Worm (Caenorhabditis elegans) whole organism, midembryonic: Measurements from ENCODE around the gene R04E5.7.
A peak's percentile ranks its signal among the peaks of the same experiment; 100 is the strongest.

Experiments
- T22C8.4 ChIP-seq: fragments of 200-800 bp; sonication (Bioruptor generic); IDR thresholded peaks from 2 replicates; pipeline ENCODE4 v1.3.6; 2022; ENCODE audit warnings: missing genetic modification characterization, missing compliant biosample characterization
- cog-1 ChIP-seq: sonication (generic microtip); optimal IDR thresholded peaks from 2 replicates; lab custom pipeline; 2016; ENCODE audit warnings: missing genetic modification characterization, missing compliant biosample characterization
- flt-1 ChIP-seq: fragments of 200-800 bp; sonication (Bioruptor generic); IDR thresholded peaks from 2 replicates; pipeline ENCODE4 v1.3.6; 2022; ENCODE audit warnings: missing genetic modification characterization, missing compliant biosample characterization
- klf-2 ChIP-seq: fragments of 200-800 bp; sonication (Bioruptor generic); conservative IDR thresholded peaks from 2 replicates; pipeline ENCODE4 v1.3.6; 2022; ENCODE audit warnings: missing genetic modification reagents, missing genetic modification characterization, missing compliant biosample characterization
- med-1 ChIP-seq: sonication (generic microtip); optimal IDR thresholded peaks from 2 replicates; lab custom pipeline; 2017; ENCODE audit warnings: missing genetic modification characterization, mild to moderate bottlenecking, missing compliant biosample characterization, antibody characterized with exemption, missing genetic modification reagents; ENCODE audit not compliant: insufficient read depth
- ref-1 ChIP-seq: fragments of 200-800 bp; sonication (Bioruptor generic); conservative IDR thresholded peaks from 2 replicates; pipeline ENCODE4 v1.3.6; 2022; ENCODE audit warnings: missing genetic modification reagents, missing genetic modification characterization, missing compliant biosample characterization
- tab-1 ChIP-seq: fragments of 200-800 bp; sonication (Bioruptor generic); IDR thresholded peaks from 2 replicates; pipeline ENCODE4 v1.3.6; 2022; ENCODE audit warnings: missing genetic modification characterization, missing compliant biosample characterization
- ztf-23 ChIP-seq: fragments of 200-800 bp; sonication (Bioruptor generic); IDR thresholded peaks from 2 replicates; pipeline ENCODE4 v1.3.6; 2022; ENCODE audit warnings: missing genetic modification reagents, missing genetic modification characterization, missing compliant biosample characterization
- ztf-29 ChIP-seq: fragments of 200-800 bp; sonication (Bioruptor generic); IDR thresholded peaks from 2 replicates; pipeline ENCODE4 v1.3.6; 2022; ENCODE audit warnings: missing genetic modification reagents, missing genetic modification characterization, missing compliant biosample characterization

R04E5.7 gene

ce11 chrX:8820643-8821042 lies 23.6 kb upstream of the R04E5.7 start:
- no peak for TF ChIP-seq T22C8.4
- no peak for TF ChIP-seq cog-1
- no peak for TF ChIP-seq ztf-29 (GFP tag; lab: Robert Waterston, UW)

DNA sequence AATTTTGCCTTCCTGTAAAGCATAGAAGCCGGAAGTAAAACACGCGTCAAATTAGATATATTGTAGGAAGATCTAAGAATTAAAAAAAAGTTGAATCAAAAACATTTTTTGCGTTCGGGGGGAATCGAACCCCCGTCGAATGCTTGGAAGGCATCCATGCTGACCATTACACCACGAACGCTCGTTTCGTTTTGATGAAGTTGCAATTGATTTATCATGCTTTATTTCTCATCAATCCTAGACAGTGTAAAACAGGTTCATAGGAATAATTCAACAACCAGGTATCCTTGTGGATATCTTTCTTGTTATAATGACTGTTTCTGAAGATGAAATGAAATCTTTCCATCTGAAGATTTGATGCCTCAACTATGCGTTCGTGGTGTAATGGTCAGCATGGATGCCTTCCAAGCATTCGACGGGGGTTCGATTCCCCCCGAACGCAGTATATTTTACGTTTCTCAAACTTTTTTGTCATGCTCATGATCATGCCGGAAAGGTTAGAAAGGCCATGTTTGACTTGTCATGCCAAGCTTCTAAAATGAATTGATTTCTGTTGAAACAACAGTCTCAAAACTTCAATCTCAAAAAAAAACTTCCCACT lies 22.9 kb upstream of the R04E5.7 start:
- TF ChIP-seq ztf-29 (GFP tag; lab: Robert Waterston, UW) (no peak), tab-1 (GFP tag; lab: Robert Waterston, UW) (no peak), ztf-23 (GFP tag; lab: Robert Waterston, UW) (no peak), cog-1 (no peak), T22C8.4 (no peak), ref-1 (GFP tag; lab: Robert Waterston, UW) (no peak), klf-2 (no peak), med-1 (no peak), flt-1 (GFP tag; lab: Robert Waterston, UW) (no peak)

ce11 chrX:8818438-8818837 lies 21.4 kb upstream of the R04E5.7 start:
- peak; percentile 8; the same call in 1 of the 2 replicates for TF ChIP-seq T22C8.4

ce11 chrX:8817929-8818328 lies 20.9 kb upstream of the R04E5.7 start:
- TF ChIP-seq klf-2 = peak; percentile 65; the same call in 1 of the 2 replicates
- peak; percentile 69; the same call in 1 of the 2 replicates for TF ChIP-seq ztf-23 (GFP tag; lab: Robert Waterston, UW)
- peak; percentile 80 for TF ChIP-seq tab-1 (GFP tag; lab: Robert Waterston, UW)
- no peak for TF ChIP-seq med-1
- no peak for TF ChIP-seq cog-1
- TF ChIP-seq ref-1 (GFP tag; lab: Robert Waterston, UW) = peak; percentile 48; the same call in 1 of the 2 replicates
- no peak for TF ChIP-seq ztf-29 (GFP tag; lab: Robert Waterston, UW)
- peak; percentile 89 for TF ChIP-seq flt-1 (GFP tag; lab: Robert Waterston, UW)
- TF ChIP-seq T22C8.4 = peak; percentile 51

DNA sequence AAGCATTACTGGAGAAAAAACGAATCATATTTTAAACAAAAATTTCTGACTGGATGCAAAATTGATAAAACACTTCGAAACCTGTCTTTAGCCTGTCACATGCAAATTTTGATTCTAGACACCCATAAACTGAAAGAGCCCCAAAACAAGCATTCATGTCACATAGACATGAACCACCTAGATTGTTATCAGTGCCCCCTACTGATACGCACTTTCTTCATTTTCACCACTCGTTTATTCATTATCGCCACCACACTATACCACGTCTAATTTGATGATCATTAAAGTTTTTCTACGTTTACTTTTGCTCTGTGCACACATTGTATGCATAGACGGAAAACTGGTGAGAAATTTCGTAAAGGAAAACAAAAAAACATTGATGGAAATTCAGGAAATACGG lies 14.9 kb upstream of the R04E5.7 start, which contains the start of gene cnnm-2:
cnnm-2 (plus strand) TSS at position 190 of the 400 bp plus-strand sequence.
- TF ChIP-seq ztf-23 (GFP tag; lab: Robert Waterston, UW) = no peak
- no peak for TF ChIP-seq med-1
- TF ChIP-seq klf-2 = no peak
- no peak for TF ChIP-seq ztf-29 (GFP tag; lab: Robert Waterston, UW)
- no peak for TF ChIP-seq flt-1 (GFP tag; lab: Robert Waterston, UW)
- TF ChIP-seq ref-1 (GFP tag; lab: Robert Waterston, UW) = no peak
- no peak for TF ChIP-seq tab-1 (GFP tag; lab: Robert Waterston, UW)
- TF ChIP-seq T22C8.4 = no peak
- TF ChIP-seq cog-1 = no peak

DNA sequence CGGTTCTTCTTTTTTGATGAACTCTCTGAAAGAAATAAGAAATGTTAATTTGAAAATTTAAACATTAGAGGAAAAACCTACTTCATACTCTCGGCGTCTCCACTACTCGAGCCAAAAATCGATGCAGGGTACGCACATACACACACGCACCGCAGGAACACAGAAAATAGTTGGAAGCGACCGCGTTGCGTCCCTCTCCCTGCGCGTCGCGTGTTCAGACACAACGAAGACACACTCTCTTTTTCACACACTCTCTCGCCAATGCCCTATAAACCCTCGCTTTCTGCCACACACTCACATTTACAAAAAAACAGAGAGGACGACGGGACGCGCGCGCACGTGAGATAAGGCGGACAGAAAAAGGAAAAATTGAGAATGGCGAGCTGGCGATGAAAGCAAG lies 13.8 kb upstream of the R04E5.7 start, which contains the start of gene R04E5.9:
R04E5.9 (minus strand) TSS at position 235 of the 400 bp plus-strand sequence.
- TF ChIP-seq tab-1 (GFP tag; lab: Robert Waterston, UW) (no peak), flt-1 (GFP tag; lab: Robert Waterston, UW) (0 out of 2 replicates have a peak, but pooled peaks have one; percentile 26), cog-1 (peak; percentile 78), T22C8.4 (peak; percentile 69), med-1 (no peak), ref-1 (GFP tag; lab: Robert Waterston, UW) (no peak)

- TF ChIP-seq tab-1 (GFP tag; lab: Robert Waterston, UW) = no peak
- no peak for TF ChIP-seq T22C8.4
- no peak for TF ChIP-seq ztf-29 (GFP tag; lab: Robert Waterston, UW)
- no peak for TF ChIP-seq klf-2
- no peak for TF ChIP-seq ztf-23 (GFP tag; lab: Robert Waterston, UW)
- no peak for TF ChIP-seq med-1
- no peak for TF ChIP-seq ref-1 (GFP tag; lab: Robert Waterston, UW)
- TF ChIP-seq flt-1 (GFP tag; lab: Robert Waterston, UW) = no peak
- TF ChIP-seq cog-1 = no peak
Observed at ce11 chrX:8808740-8809139, 11.7 kb upstream of the R04E5.7 start.

ce11 chrX:8806070-8806799 lies 9.2 kb upstream of the R04E5.7 start, which contains the start of gene R04E5.8:
Gene R04E5.8 (minus strand): TSS chrX:8806120.
- TF ChIP-seq ztf-23 (GFP tag; lab: Robert Waterston, UW) (no peak), flt-1 (GFP tag; lab: Robert Waterston, UW) (0 out of 2 replicates have a peak, but pooled peaks have one; percentile 41), tab-1 (GFP tag; lab: Robert Waterston, UW) (no peak), cog-1 (no peak), med-1 (no peak)

- no peak for TF ChIP-seq tab-1 (GFP tag; lab: Robert Waterston, UW)
- no peak for TF ChIP-seq klf-2
- TF ChIP-seq cog-1 = no peak
- TF ChIP-seq T22C8.4 = no peak
- no peak for TF ChIP-seq ref-1 (GFP tag; lab: Robert Waterston, UW)
- TF ChIP-seq flt-1 (GFP tag; lab: Robert Waterston, UW) = no peak
- no peak for TF ChIP-seq med-1
- TF ChIP-seq ztf-23 (GFP tag; lab: Robert Waterston, UW) = no peak
- no peak for TF ChIP-seq ztf-29 (GFP tag; lab: Robert Waterston, UW)
Observed at ce11 chrX:8805475-8805874, 8.4 kb upstream of the R04E5.7 start.

DNA sequence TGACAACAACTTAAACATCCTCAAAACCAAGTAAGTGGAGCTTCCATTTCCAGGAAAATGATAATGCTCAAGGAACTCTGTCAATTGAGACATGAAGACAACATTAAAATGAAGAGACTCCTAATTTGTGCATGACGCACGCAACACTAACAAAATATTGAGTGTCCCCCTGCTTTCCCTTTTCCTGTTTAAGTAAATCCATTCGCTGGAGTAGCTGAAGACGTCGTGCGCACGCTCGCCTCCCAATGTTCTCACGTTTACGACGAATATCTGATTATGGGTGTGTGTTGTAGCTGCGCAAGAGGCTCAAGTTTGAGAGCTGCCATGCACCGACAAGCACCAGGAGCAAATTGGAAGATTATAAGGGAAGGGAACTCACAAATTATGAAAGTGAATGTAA lies 3.9 kb upstream of the R04E5.7 start:
- TF ChIP-seq T22C8.4 = no peak
- TF ChIP-seq ztf-29 (GFP tag; lab: Robert Waterston, UW) = no peak
- no peak for TF ChIP-seq med-1
- TF ChIP-seq cog-1 = peak; percentile 2
- no peak for TF ChIP-seq flt-1 (GFP tag; lab: Robert Waterston, UW)
- no peak for TF ChIP-seq ref-1 (GFP tag; lab: Robert Waterston, UW)
- no peak for TF ChIP-seq klf-2
- no peak for TF ChIP-seq ztf-23 (GFP tag; lab: Robert Waterston, UW)
- TF ChIP-seq tab-1 (GFP tag; lab: Robert Waterston, UW) = no peak
